Worm (Caenorhabditis elegans) whole organism, L4 larva: Measurements from ENCODE around the gene F28H6.6.

Experiments
- Y75B8A.6 ChIP-seq: fragments of 200-800 bp; sonication (Bioruptor generic); IDR thresholded peaks from 2 replicates; pipeline ENCODE4 v1.3.6; 2022; ENCODE audit warnings: missing genetic modification reagents, missing genetic modification characterization, missing compliant biosample characterization
- lin-13 ChIP-seq: fragments of 150-350 bp; optimal IDR thresholded peaks from 2 replicates; lab custom pipeline; 2014; ENCODE audit warnings: missing biosample characterization, missing genetic modification reagents, missing genetic modification characterization
- lsy-2 ChIP-seq, 2 experiments: fragments of 150-350 bp in 1 of 2; sonication (generic microtip) in 1 of 2; optimal IDR thresholded peaks; 2 replicates each; lab custom pipeline; 2014 to 2017; ENCODE audit warnings: missing biosample characterization in 2 of 2, missing genetic modification characterization in 2 of 2
- mdl-1 ChIP-seq, 2 experiments: fragments of 150-350 bp in 1 of 2; sonication (generic microtip) in 1 of 2; optimal IDR thresholded peaks; 2 replicates each; lab custom pipeline; 2014 to 2017; ENCODE audit warnings: missing biosample characterization in 2 of 2, missing genetic modification characterization in 2 of 2
- spr-1 ChIP-seq: sonication (generic microtip); optimal IDR thresholded peaks from 2 replicates; lab custom pipeline; 2016; ENCODE audit warnings: mild to moderate bottlenecking, missing genetic modification characterization, missing compliant biosample characterization
- unc-130 ChIP-seq: sonication (generic microtip); optimal IDR thresholded peaks from 2 replicates; lab custom pipeline; 2016; ENCODE audit warnings: missing genetic modification reagents, missing genetic modification characterization, missing compliant biosample characterization
- unc-39 ChIP-seq: sonication (generic microtip); optimal IDR thresholded peaks from 2 replicates; lab custom pipeline; 2017; ENCODE audit warnings: missing biosample characterization, missing genetic modification characterization

ce11 chrX:14090089-14090488 lies 35.6 kb downstream of the F28H6.6 start, which contains the start of gene dsl-4:
- TF ChIP-seq lsy-2 (tag; optimal IDR thresholded peaks at IDR 0.05; lab: Kevin White, UChicago) (no peak), Y75B8A.6 (GFP tag; lab: Robert Waterston, UW) (no peak), lin-13 (GFP tag; lab: Kevin White, UChicago) (no peak), spr-1 (tag; lab: Kevin White, UChicago) (no peak), unc-130 (GFP tag; lab: Kevin White, UChicago) (no peak), unc-39 (no peak), mdl-1 (tag; optimal IDR thresholded peaks at IDR 0.05; lab: Kevin White, UChicago) (no peak)
